Worm (Caenorhabditis elegans): ENCODE data around the gene vps-50.

Gene vps-50

DNA sequence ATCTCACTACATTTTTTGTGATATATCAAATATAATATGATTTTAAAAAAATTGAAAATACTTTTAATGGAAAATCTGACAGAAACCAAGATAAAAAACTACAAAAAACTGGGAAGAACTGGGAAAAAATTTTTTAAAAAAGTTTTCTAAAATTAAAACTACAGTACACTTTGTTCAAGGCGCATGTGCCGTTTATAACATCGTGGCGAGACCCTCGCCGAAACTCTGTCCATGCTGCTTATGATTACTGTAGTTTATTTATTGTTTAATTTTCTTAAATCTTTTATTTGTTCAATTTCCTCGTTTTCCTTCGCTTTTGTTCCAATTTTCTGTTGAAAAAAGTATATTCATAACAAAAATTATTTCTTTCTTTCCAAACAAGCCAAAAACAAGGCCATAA is 12.5 kb downstream of the vps-50 start, which contains the start of gene athp-1:
athp-1 (plus strand) TSS at position 305 of the 400 bp plus-strand sequence.
- TF ChIP-seq unc-3 (GFP tag; conservative IDR thresholded peaks at IDR 0.05) (no peak), unc-3 (tag; optimal IDR thresholded peaks at IDR 0.05) (no peak), zip-5 (tag; optimal IDR thresholded peaks at IDR 0.05) (no peak), gmeb-2 (tag; optimal IDR thresholded peaks at IDR 0.05) (no peak), madf-2 (tag; optimal IDR thresholded peaks at IDR 0.05) (no peak), che-1 (tag; optimal IDR thresholded peaks at IDR 0.05) (no peak), Y22D7AL.16 (tag; optimal IDR thresholded peaks at IDR 0.05) (no peak), sox-2 (GFP tag; IDR thresholded peaks at IDR 0.05) (no peak), C08G9.2 (tag; optimal IDR thresholded peaks at IDR 0.05) (no peak), ceh-6 (GFP tag; optimal IDR thresholded peaks at IDR 0.05) (no peak), ets-4 (tag; optimal IDR thresholded peaks at IDR 0.05) (no peak), ceh-14 (tag; optimal IDR thresholded peaks at IDR 0.05) (no peak), ceh-9 (tag; optimal IDR thresholded peaks at IDR 0.05) (no peak), ceh-18 (tag; optimal IDR thresholded peaks at IDR 0.05) (no peak)

DNA sequence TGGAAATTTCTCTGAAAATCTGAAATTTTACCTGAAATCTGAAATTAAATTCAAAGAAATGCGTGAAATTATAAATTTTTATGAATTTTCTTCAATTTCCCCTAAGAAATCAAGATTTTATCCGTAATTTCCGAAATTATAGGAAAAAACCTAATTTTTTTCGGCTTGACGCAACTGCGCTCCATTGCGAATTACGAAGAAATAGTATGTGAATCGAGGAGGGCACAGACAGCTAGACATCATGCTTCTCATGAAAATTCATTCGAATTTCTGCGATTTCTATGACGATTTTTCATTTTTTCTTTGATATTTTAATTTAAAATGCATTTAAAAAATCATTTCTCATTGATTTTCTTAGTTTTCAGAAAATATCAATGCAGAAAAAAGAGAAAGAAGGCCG is 13.0 kb downstream of the vps-50 start:
- TF ChIP-seq ceh-18 (tag; optimal IDR thresholded peaks at IDR 0.05) (peak; percentile 8), unc-55 (GFP tag; optimal IDR thresholded peaks at IDR 0.05) (peak; percentile 24), unc-42 (tag; optimal IDR thresholded peaks at IDR 0.05) (peak; percentile 87), nfya-1 (tag; optimal IDR thresholded peaks at IDR 0.05) (peak; percentile 59), ceh-31 (tag; optimal IDR thresholded peaks at IDR 0.05) (peak; percentile 39), ceh-48 (tag; optimal IDR thresholded peaks at IDR 0.05) (peak; percentile 9), ceh-24 (tag; optimal IDR thresholded peaks at IDR 0.05) (no peak), pha-2 (tag; optimal IDR thresholded peaks at IDR 0.05) (no peak), C08G9.2 (tag; optimal IDR thresholded peaks at IDR 0.05) (no peak)

DNA sequence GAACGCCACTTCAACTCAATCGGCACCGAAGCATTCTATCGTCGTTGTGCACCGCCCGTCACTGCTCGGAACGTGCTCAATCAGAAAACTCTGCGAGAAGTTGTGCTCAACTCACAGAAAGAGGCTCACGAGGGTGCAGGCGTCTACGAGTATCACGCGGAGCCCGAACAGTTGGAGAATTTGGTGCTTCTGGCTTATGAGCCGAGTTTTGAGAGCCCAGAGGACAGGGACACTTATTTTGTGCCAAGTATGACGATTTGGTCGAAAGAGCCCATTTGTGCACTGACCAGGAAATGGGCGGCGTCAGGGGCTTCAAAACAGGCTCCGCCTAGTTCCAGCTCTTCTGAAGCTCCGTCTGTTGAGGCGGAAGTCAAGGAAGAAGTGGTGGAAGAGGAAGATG is 19.8 kb downstream of the vps-50 start:
- TF ChIP-seq dmd-4 (tag; optimal IDR thresholded peaks at IDR 0.05; ENCODE audit: borderline replicate concordance), result no peak
- no peak for TF ChIP-seq ceh-2 (tag; optimal IDR thresholded peaks at IDR 0.05)
- peak; percentile 16 for TF ChIP-seq elt-4 (tag; optimal IDR thresholded peaks at IDR 0.05)
- TF ChIP-seq madf-2 (tag; optimal IDR thresholded peaks at IDR 0.05), result no peak
- TF ChIP-seq ceh-31 (tag; optimal IDR thresholded peaks at IDR 0.05), result no peak
- no peak for TF ChIP-seq lin-11 (tag; optimal IDR thresholded peaks at IDR 0.05)
- TF ChIP-seq ceh-19 (GFP tag; optimal IDR thresholded peaks at IDR 0.05), result no peak

DNA sequence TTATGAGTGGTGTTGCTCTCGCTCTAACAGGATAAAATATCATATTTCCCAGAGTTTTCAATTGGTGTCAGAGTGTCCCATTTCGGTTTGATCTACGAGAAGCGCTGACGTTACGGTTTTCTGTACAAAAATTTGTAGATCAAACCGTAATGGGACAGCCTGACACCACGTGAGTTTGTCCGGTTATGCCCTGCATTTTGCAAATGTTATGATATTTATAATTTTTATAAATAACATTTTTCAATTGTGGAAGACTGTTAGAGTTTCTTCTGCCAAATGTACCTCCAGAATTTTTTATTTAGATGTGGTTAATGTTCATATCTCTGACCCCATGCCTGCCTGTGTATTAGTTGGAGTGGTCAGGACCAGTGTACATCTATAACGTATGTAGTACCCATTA is 25.2 kb downstream of the vps-50 start, which contains the start of gene fbxb-87:
fbxb-87 (plus strand) TSS at position 301 of the 400 bp plus-strand sequence.
- TF ChIP-seq tbx-2 (tag; optimal IDR thresholded peaks at IDR 0.05), result no peak
- TF ChIP-seq fax-1 (tag; optimal IDR thresholded peaks at IDR 0.05), result no peak
- no peak for TF ChIP-seq T23F11.4 (GFP tag; optimal IDR thresholded peaks at IDR 0.05)
- no peak for TF ChIP-seq pros-1 (tag; optimal IDR thresholded peaks at IDR 0.05)
- no peak for TF ChIP-seq hlh-8 (tag; optimal IDR thresholded peaks at IDR 0.05)
- no peak for TF ChIP-seq ama-1 (optimal IDR thresholded peaks at IDR 0.05)
- no peak for TF ChIP-seq lin-11 (tag; optimal IDR thresholded peaks at IDR 0.05)
- TF ChIP-seq gmeb-2 (tag; optimal IDR thresholded peaks at IDR 0.05), result no peak
- no peak for TF ChIP-seq K09A11.1 (tag; optimal IDR thresholded peaks at IDR 0.05; ENCODE audit: insufficient read depth)
- no peak for TF ChIP-seq nfya-1 (tag; optimal IDR thresholded peaks at IDR 0.05)
- no peak for TF ChIP-seq tbx-7 (tag; optimal IDR thresholded peaks at IDR 0.05)

DNA sequence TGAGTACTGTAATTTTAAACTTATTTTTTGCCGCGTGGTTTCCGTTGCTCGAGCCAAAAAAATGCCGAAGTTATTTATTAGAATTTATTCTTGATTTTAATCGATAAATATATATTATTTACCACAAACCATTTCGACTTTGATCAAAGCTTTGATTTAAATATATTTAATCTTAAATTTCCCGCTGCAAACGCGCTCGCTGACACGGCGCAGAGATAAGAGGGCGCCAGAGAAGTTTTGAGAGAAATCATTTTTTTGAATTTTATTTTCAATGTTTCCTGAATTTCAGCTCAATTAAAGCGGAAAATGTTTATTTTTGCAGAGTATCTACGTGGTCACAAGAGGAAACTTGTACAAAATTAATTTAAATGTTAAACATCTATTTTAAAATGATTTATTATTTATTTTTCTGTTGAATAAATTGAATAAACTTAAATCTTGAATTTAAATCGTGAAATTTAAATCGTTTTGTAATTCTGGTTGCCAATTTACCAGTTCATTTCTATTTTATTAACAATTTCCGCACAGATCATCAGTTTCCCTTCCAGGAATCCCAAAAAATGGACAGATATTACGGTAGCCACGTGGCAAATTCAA is 26.9 kb downstream of the vps-50 start, which contains the start of gene com-1:
com-1 (plus strand) TSS at position 547 of the 597 bp plus-strand sequence.
- no peak for TF ChIP-seq madf-2 (tag; optimal IDR thresholded peaks at IDR 0.05)
- TF ChIP-seq ceh-24 (tag; optimal IDR thresholded peaks at IDR 0.05), result no peak
- peak; percentile 10 for TF ChIP-seq nfya-1 (tag; optimal IDR thresholded peaks at IDR 0.05)
- peak; percentile 14 for TF ChIP-seq unc-42 (tag; optimal IDR thresholded peaks at IDR 0.05)
- no peak for TF ChIP-seq ceh-18 (tag; optimal IDR thresholded peaks at IDR 0.05)

Measured in whole organism, late embryonic.